Worm (Caenorhabditis elegans): ENCODE data around the gene T12D8.5.

The T12D8.5 gene

ce11 chrIII:13637681-13638080 is 11.1 kb upstream of the T12D8.5 start:
- TF ChIP-seq mls-2 (tag; optimal IDR thresholded peaks at IDR 0.05) (no peak), ces-1 (GFP tag; optimal IDR thresholded peaks at IDR 0.05) (peak; percentile 91)

ce11 chrIII:13635730-13636360 is 9.3 kb upstream of the T12D8.5 start:
- TF ChIP-seq unc-62 (GFP tag; optimal IDR thresholded peaks at IDR 0.05), result peak; percentile 85
- TF ChIP-seq ces-1 (GFP tag; optimal IDR thresholded peaks at IDR 0.05), result peak; percentile 74
- no peak for TF ChIP-seq ztf-11 (tag; optimal IDR thresholded peaks at IDR 0.05)
- no peak for TF ChIP-seq snpc-4 (tag; optimal IDR thresholded peaks at IDR 0.05)
- no peak for TF ChIP-seq mep-1 (tag; optimal IDR thresholded peaks at IDR 0.05)
- TF ChIP-seq nhr-76 (tag; optimal IDR thresholded peaks at IDR 0.05), result no peak
- peak; percentile 34 for TF ChIP-seq hlh-1 (tag; optimal IDR thresholded peaks at IDR 0.05)
- TF ChIP-seq mab-5 (tag; optimal IDR thresholded peaks at IDR 0.05), result no peak
- TF ChIP-seq nhr-2 (tag; optimal IDR thresholded peaks at IDR 0.05), result no peak
- no peak for TF ChIP-seq elt-3 (tag; optimal IDR thresholded peaks at IDR 0.05)
- TF ChIP-seq nhr-12 (tag; optimal IDR thresholded peaks at IDR 0.05), result no peak
- peak; percentile 53 for TF ChIP-seq unc-120 (tag; optimal IDR thresholded peaks at IDR 0.05; ENCODE audit: poor library complexity, severe bottlenecking)
- TF ChIP-seq ceh-83 (GFP tag; optimal IDR thresholded peaks at IDR 0.05), result no peak
- TF ChIP-seq pha-4 (tag; optimal IDR thresholded peaks at IDR 0.05), result no peak
- TF ChIP-seq blmp-1 (tag; optimal IDR thresholded peaks at IDR 0.05), result no peak

ce11 chrIII:13635235-13635634 is 8.6 kb upstream of the T12D8.5 start:
- TF ChIP-seq hlh-1 (tag; optimal IDR thresholded peaks at IDR 0.05) (peak; percentile 71), bed-3 (GFP tag; optimal IDR thresholded peaks at IDR 0.05) (no peak), drap-1 (GFP tag; optimal IDR thresholded peaks at IDR 0.05) (no peak), unc-62 (GFP tag; optimal IDR thresholded peaks at IDR 0.05) (peak; percentile 23)

- no peak for TF ChIP-seq ztf-11 (tag; optimal IDR thresholded peaks at IDR 0.05)
- peak; percentile 38 for TF ChIP-seq ces-1 (GFP tag; optimal IDR thresholded peaks at IDR 0.05)
Observed at ce11 chrIII:13633826-13634225, 7.2 kb upstream of the T12D8.5 start.

ce11 chrIII:13630708-13631107 is 4.1 kb upstream of the T12D8.5 start, which contains the start of gene arrd-17:
Gene arrd-17 (minus strand): TSS chrIII:13630808.
- no peak for TF ChIP-seq zip-8 (tag; optimal IDR thresholded peaks at IDR 0.05)
- TF ChIP-seq ceh-39 (tag; optimal IDR thresholded peaks at IDR 0.05), result no peak
- TF ChIP-seq lin-32 (GFP tag; optimal IDR thresholded peaks at IDR 0.05), result no peak
- no peak for TF ChIP-seq mls-2 (tag; optimal IDR thresholded peaks at IDR 0.05)
- no peak for TF ChIP-seq nhr-12 (tag; optimal IDR thresholded peaks at IDR 0.05)
- no peak for TF ChIP-seq tbx-8 (GFP tag; optimal IDR thresholded peaks at IDR 0.05)
- TF ChIP-seq cnd-1 (tag; optimal IDR thresholded peaks at IDR 0.05), result no peak
- TF ChIP-seq nhr-76 (tag; optimal IDR thresholded peaks at IDR 0.05), result no peak

ce11 chrIII:13625650-13626430 is 746 bp downstream of the T12D8.5 start:
- TF ChIP-seq tbx-8 (GFP tag; optimal IDR thresholded peaks at IDR 0.05), result no peak
- TF ChIP-seq ces-1 (GFP tag; optimal IDR thresholded peaks at IDR 0.05), result no peak
- TF ChIP-seq zip-8 (tag; optimal IDR thresholded peaks at IDR 0.05), result no peak
- no peak for TF ChIP-seq nhr-237 (tag; optimal IDR thresholded peaks at IDR 0.05)
- TF ChIP-seq sptf-1 (tag; optimal IDR thresholded peaks at IDR 0.05), result no peak
- TF ChIP-seq blmp-1 (tag; optimal IDR thresholded peaks at IDR 0.05), result no peak
- no peak for TF ChIP-seq unc-62 (GFP tag; optimal IDR thresholded peaks at IDR 0.05)
- no peak for TF ChIP-seq lsy-2 (tag; optimal IDR thresholded peaks at IDR 0.05)
- no peak for TF ChIP-seq mep-1 (tag; optimal IDR thresholded peaks at IDR 0.05)
- TF ChIP-seq lin-32 (GFP tag; optimal IDR thresholded peaks at IDR 0.05), result no peak
- no peak for TF ChIP-seq nhr-2 (tag; optimal IDR thresholded peaks at IDR 0.05)
- no peak for TF ChIP-seq mls-2 (tag; optimal IDR thresholded peaks at IDR 0.05)
- TF ChIP-seq cnd-1 (tag; optimal IDR thresholded peaks at IDR 0.05), result no peak
- no peak for TF ChIP-seq flh-1 (GFP tag; optimal IDR thresholded peaks at IDR 0.05)
- TF ChIP-seq ceh-39 (tag; optimal IDR thresholded peaks at IDR 0.05), result no peak
- no peak for TF ChIP-seq elt-1 (tag; optimal IDR thresholded peaks at IDR 0.05; ENCODE audit: borderline replicate concordance, insufficient read depth)
